Worm (Caenorhabditis elegans) whole organism, late embryonic: ENCODE results near the gene K11D12.14.

Source experiments
- C08G9.2 ChIP-seq: sonication (generic microtip); optimal IDR thresholded peaks from 2 replicates; lab custom pipeline; 2016; ENCODE audit warnings: mild to moderate bottlenecking, missing genetic modification characterization, moderate library complexity, missing compliant biosample characterization
- K09A11.1 ChIP-seq: sonication (generic microtip); optimal IDR thresholded peaks from 2 replicates; lab custom pipeline; 2017; ENCODE audit warnings: antibody characterized with exemption, mild to moderate bottlenecking, missing genetic modification characterization, missing compliant biosample characterization; ENCODE audit not compliant: insufficient read depth
- Y22D7AL.16 ChIP-seq: sonication (generic microtip); optimal IDR thresholded peaks from 2 replicates; lab custom pipeline; 2016; ENCODE audit warnings: missing genetic modification characterization, missing compliant biosample characterization
- ahr-1 ChIP-seq: sonication (generic microtip); optimal IDR thresholded peaks from 2 replicates; lab custom pipeline; 2016; ENCODE audit warnings: missing genetic modification characterization, missing compliant biosample characterization
- ama-1 ChIP-seq: fragments of 150-350 bp; optimal IDR thresholded peaks from 2 replicates; lab custom pipeline; 2014
- ceh-14 ChIP-seq: sonication (generic microtip); optimal IDR thresholded peaks from 2 replicates; lab custom pipeline; 2016; ENCODE audit warnings: missing genotype, missing genetic modification characterization, missing compliant biosample characterization
- ceh-19 ChIP-seq: fragments of 200-800 bp; sonication (Bioruptor generic); optimal IDR thresholded peaks from 2 replicates; lab custom pipeline; 2018; ENCODE audit warnings: mild to moderate bottlenecking, missing genetic modification characterization, missing compliant biosample characterization
- ceh-2 ChIP-seq: sonication (generic microtip); optimal IDR thresholded peaks from 2 replicates; lab custom pipeline; 2016; ENCODE audit warnings: missing genotype, missing genetic modification characterization, missing compliant biosample characterization
- ceh-22 ChIP-seq: sonication (generic microtip); optimal IDR thresholded peaks from 2 replicates; lab custom pipeline; 2017; ENCODE audit warnings: missing biosample characterization, missing genetic modification characterization
- ceh-30 ChIP-seq: fragments of 150-350 bp; optimal IDR thresholded peaks from 2 replicates; lab custom pipeline; 2014; ENCODE audit warnings: missing biosample characterization, missing genetic modification characterization
- ceh-6 ChIP-seq: fragments of 200-800 bp; sonication (Bioruptor generic); optimal IDR thresholded peaks from 2 replicates; lab custom pipeline; 2018; ENCODE audit warnings: mild to moderate bottlenecking, missing genetic modification characterization, missing compliant biosample characterization
- ceh-9 ChIP-seq: sonication (generic microtip); optimal IDR thresholded peaks from 2 replicates; lab custom pipeline; 2016; ENCODE audit warnings: mild to moderate bottlenecking, missing genetic modification characterization, inconsistent platforms, missing compliant biosample characterization
- dmd-4 ChIP-seq: sonication (generic microtip); optimal IDR thresholded peaks from 2 replicates; lab custom pipeline; 2016; ENCODE audit warnings: borderline replicate concordance, missing genetic modification characterization, missing compliant biosample characterization
- dve-1 ChIP-seq: sonication (generic microtip); optimal IDR thresholded peaks from 2 replicates; lab custom pipeline; 2017; ENCODE audit warnings: antibody characterized with exemption, mild to moderate bottlenecking, missing genetic modification characterization, missing compliant biosample characterization
- elt-4 ChIP-seq: sonication (generic microtip); optimal IDR thresholded peaks from 2 replicates; lab custom pipeline; 2016; ENCODE audit warnings: missing genetic modification characterization, missing compliant biosample characterization
- ets-4 ChIP-seq: sonication (generic microtip); optimal IDR thresholded peaks from 2 replicates; lab custom pipeline; 2016; ENCODE audit warnings: missing genetic modification characterization, missing compliant biosample characterization
- eyg-1 ChIP-seq: sonication (generic microtip); optimal IDR thresholded peaks from 2 replicates; lab custom pipeline; 2016; ENCODE audit warnings: missing genotype, missing genetic modification characterization, missing compliant biosample characterization
- fax-1 ChIP-seq: sonication (generic microtip); optimal IDR thresholded peaks from 2 replicates; lab custom pipeline; 2016; ENCODE audit warnings: missing genotype, missing genetic modification characterization, missing compliant biosample characterization
- fkh-10 ChIP-seq: fragments of 150-350 bp; optimal IDR thresholded peaks from 2 replicates; lab custom pipeline; 2014; ENCODE audit warnings: missing biosample characterization, missing genetic modification reagents, missing genetic modification characterization
- gmeb-2 ChIP-seq: sonication (generic microtip); optimal IDR thresholded peaks from 2 replicates; lab custom pipeline; 2016; ENCODE audit warnings: missing genetic modification characterization, inconsistent platforms, missing compliant biosample characterization
- hlh-15 ChIP-seq: sonication (generic microtip); optimal IDR thresholded peaks from 2 replicates; lab custom pipeline; 2016; ENCODE audit warnings: missing genetic modification characterization, missing compliant biosample characterization
- hlh-30 ChIP-seq: sonication (generic microtip); optimal IDR thresholded peaks from 2 replicates; lab custom pipeline; 2017; ENCODE audit warnings: antibody characterized with exemption, missing genetic modification characterization, missing compliant biosample characterization; ENCODE audit not compliant: insufficient read depth
- hlh-8 ChIP-seq: sonication (generic microtip); optimal IDR thresholded peaks from 2 replicates; lab custom pipeline; 2016; ENCODE audit warnings: missing genotype, missing genetic modification characterization, missing compliant biosample characterization
- lin-11 ChIP-seq: fragments of 200-800 bp; sonication (Bioruptor generic); optimal IDR thresholded peaks from 2 replicates; lab custom pipeline; 2018; ENCODE audit warnings: mild to moderate bottlenecking, missing genetic modification characterization, missing compliant biosample characterization
- madf-2 ChIP-seq: sonication (generic microtip); optimal IDR thresholded peaks from 2 replicates; lab custom pipeline; 2017; ENCODE audit warnings: missing genetic modification characterization, missing compliant biosample characterization
- mec-3 ChIP-seq: sonication (generic microtip); optimal IDR thresholded peaks from 2 replicates; lab custom pipeline; 2016; ENCODE audit warnings: borderline replicate concordance, missing genetic modification characterization, missing compliant biosample characterization
- nhr-11 ChIP-seq: fragments of 150-350 bp; optimal IDR thresholded peaks from 2 replicates; lab custom pipeline; 2014; ENCODE audit warnings: missing biosample characterization, missing genetic modification characterization
- nhr-232 ChIP-seq: sonication (generic microtip); optimal IDR thresholded peaks from 2 replicates; lab custom pipeline; 2016; ENCODE audit warnings: missing genetic modification characterization, missing compliant biosample characterization
- npax-4 ChIP-seq: sonication (generic microtip); optimal IDR thresholded peaks from 2 replicates; lab custom pipeline; 2016; ENCODE audit warnings: missing genetic modification characterization, missing compliant biosample characterization
- odd-2 ChIP-seq: sonication (generic microtip); optimal IDR thresholded peaks from 2 replicates; lab custom pipeline; 2017; ENCODE audit warnings: antibody characterized with exemption, mild to moderate bottlenecking, missing genetic modification characterization, missing compliant biosample characterization
- pax-1 ChIP-seq: fragments of 150-350 bp; optimal IDR thresholded peaks from 2 replicates; lab custom pipeline; 2014; ENCODE audit warnings: missing biosample characterization, missing genetic modification characterization
- syd-9 ChIP-seq: sonication (generic microtip); optimal IDR thresholded peaks from 2 replicates; lab custom pipeline; 2016; ENCODE audit warnings: mild to moderate bottlenecking, missing genetic modification characterization, moderate library complexity, missing compliant biosample characterization
- tbx-2 ChIP-seq: sonication (generic microtip); optimal IDR thresholded peaks from 2 replicates; lab custom pipeline; 2016; ENCODE audit warnings: missing genetic modification characterization, missing compliant biosample characterization
- unc-3 ChIP-seq, 2 experiments: fragments of 200-800 bp in 1 of 2; sonication (Bioruptor generic) in 1 of 2; sonication (generic microtip) in 1 of 2; conservative IDR thresholded peaks in 1 of 2; optimal IDR thresholded peaks in 1 of 2; 2 replicates each; pipeline versions ENCODE4 v1.3.6 to Lab custom; 2016 to 2022; ENCODE audit warnings: missing compliant biosample characterization in 2 of 2, missing genetic modification characterization in 2 of 2, missing genetic modification reagents in 1 of 2
- unc-42 ChIP-seq: sonication (generic microtip); optimal IDR thresholded peaks from 2 replicates; lab custom pipeline; 2016; ENCODE audit warnings: missing genotype, missing genetic modification characterization, missing compliant biosample characterization
- unc-55 ChIP-seq: sonication (generic microtip); optimal IDR thresholded peaks from 2 replicates; lab custom pipeline; 2017; ENCODE audit warnings: missing biosample characterization, missing genetic modification reagents, missing genetic modification characterization
- unc-86 ChIP-seq: sonication (generic microtip); optimal IDR thresholded peaks from 2 replicates; lab custom pipeline; 2016; ENCODE audit warnings: missing genetic modification characterization, missing compliant biosample characterization
- zip-5 ChIP-seq: sonication (generic microtip); optimal IDR thresholded peaks from 2 replicates; lab custom pipeline; 2016; ENCODE audit warnings: missing genetic modification characterization, missing compliant biosample characterization
- ztf-16 ChIP-seq: sonication (generic microtip); optimal IDR thresholded peaks from 2 replicates; lab custom pipeline; 2017; ENCODE audit warnings: missing genetic modification characterization, missing compliant biosample characterization

The K11D12.14 gene

ce11 chrV:5031764-5032163 lies 17.7 kb upstream of the K11D12.14 start:
- TF ChIP-seq ztf-16 (tag; lab: Kevin White, UChicago) (no peak), C08G9.2 (no peak), ceh-2 (tag; lab: Kevin White, UChicago) (no peak), unc-86 (tag; lab: Kevin White, UChicago) (no peak), K09A11.1 (no peak), ceh-9 (tag; lab: Kevin White, UChicago) (no peak), unc-55 (no peak), unc-3 (GFP tag; conservative IDR thresholded peaks at IDR 0.05; lab: Robert Waterston, UW) (no peak), unc-3 (tag; optimal IDR thresholded peaks at IDR 0.05; lab: Kevin White, UChicago) (no peak), eyg-1 (tag; lab: Kevin White, UChicago) (no peak)

DNA sequence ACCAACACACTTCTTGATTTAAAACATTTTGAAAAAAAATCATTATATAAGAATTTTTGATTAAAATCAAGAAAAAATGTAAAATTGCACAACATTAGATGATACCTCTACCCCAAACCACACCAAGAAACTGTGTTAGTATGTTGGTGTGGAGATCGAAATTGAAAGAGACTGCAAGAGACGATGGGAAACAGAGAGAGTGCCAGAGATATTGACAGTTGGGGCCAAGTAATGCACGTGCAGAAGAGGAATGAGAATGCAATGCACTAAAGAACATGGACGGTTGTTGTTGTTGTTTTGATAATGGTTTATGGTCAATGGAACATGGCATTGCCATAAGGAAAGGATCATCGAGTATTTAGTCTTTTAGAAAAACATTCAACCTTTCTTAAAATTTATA lies 17.3 kb upstream of the K11D12.14 start:
- TF ChIP-seq unc-3 (GFP tag; conservative IDR thresholded peaks at IDR 0.05; lab: Robert Waterston, UW) (no peak), unc-3 (tag; optimal IDR thresholded peaks at IDR 0.05; lab: Kevin White, UChicago) (no peak), C08G9.2 (no peak), ceh-30 (tag; lab: Kevin White, UChicago) (no peak), ceh-14 (no peak), Y22D7AL.16 (tag; lab: Kevin White, UChicago) (no peak), fkh-10 (no peak), ama-1 (lab: Kevin White, UChicago) (no peak), tbx-2 (no peak), npax-4 (no peak), zip-5 (no peak), madf-2 (no peak), ceh-6 (GFP tag; lab: Kevin White, UChicago) (no peak), hlh-8 (tag; lab: Kevin White, UChicago) (no peak), fax-1 (tag; lab: Kevin White, UChicago) (no peak), elt-4 (no peak), ahr-1 (tag; lab: Kevin White, UChicago) (no peak), dmd-4 (tag; lab: Kevin White, UChicago) (no peak), ceh-22 (no peak), dve-1 (no peak), nhr-232 (tag; lab: Kevin White, UChicago) (no peak)

- TF ChIP-seq elt-4, result no peak
- TF ChIP-seq madf-2, result no peak
- no peak for TF ChIP-seq ets-4 (tag; lab: Kevin White, UChicago)
- TF ChIP-seq, all 69 proteins: peak for 0
Measured at ce11 chrV:5033099-5033498, 16.3 kb upstream of the K11D12.14 start, which contains the start of gene K11D12.13. TSS of gene K11D12.13 (plus strand) at chrV:5033399.

DNA sequence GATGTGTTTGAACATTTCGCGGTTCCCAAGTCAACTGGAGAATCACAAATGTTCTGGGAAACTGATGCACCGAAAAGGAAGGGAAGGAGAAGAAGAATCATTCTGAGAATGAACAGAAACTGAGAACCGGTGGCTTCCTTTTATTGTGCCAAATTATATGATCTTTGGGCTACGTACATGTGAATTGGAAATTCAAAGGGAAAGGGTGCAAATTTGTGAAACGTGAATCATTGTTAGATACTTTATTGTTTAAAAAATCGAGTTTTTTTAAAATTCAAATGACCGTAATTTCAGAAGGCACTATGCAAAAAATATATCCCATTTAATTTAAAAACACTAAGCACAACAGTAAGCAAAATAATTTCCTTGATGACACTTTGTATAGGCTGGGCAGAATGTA lies 14.4 kb upstream of the K11D12.14 start, which contains the start of gene K11D12.6:
Gene K11D12.6 (minus strand): TSS at position 101 of the 400 bp plus-strand sequence.
- TF ChIP-seq mec-3 (no peak), hlh-30 (tag; lab: Kevin White, UChicago) (no peak), pax-1 (no peak), unc-42 (no peak), zip-5 (no peak), lin-11 (tag; lab: Kevin White, UChicago) (no peak), Y22D7AL.16 (tag; lab: Kevin White, UChicago) (no peak), odd-2 (tag; lab: Kevin White, UChicago) (no peak), hlh-15 (no peak), gmeb-2 (tag; lab: Kevin White, UChicago) (no peak), syd-9 (tag; lab: Kevin White, UChicago) (no peak), ceh-19 (no peak), elt-4 (no peak), fkh-10 (no peak), ceh-22 (no peak), nhr-11 (tag; lab: Kevin White, UChicago) (no peak), tbx-2 (no peak)
- TF ChIP-seq, all 69 proteins: peak for 0
